Worm (Caenorhabditis elegans): ENCODE measurements around the gene nhr-167.
"Not testable (repeated sequence)": the region's sequence is repeated elsewhere in the genome, so short reads cannot be mapped to it uniquely, and the experiment has no call there.

nhr-167 gene

DNA sequence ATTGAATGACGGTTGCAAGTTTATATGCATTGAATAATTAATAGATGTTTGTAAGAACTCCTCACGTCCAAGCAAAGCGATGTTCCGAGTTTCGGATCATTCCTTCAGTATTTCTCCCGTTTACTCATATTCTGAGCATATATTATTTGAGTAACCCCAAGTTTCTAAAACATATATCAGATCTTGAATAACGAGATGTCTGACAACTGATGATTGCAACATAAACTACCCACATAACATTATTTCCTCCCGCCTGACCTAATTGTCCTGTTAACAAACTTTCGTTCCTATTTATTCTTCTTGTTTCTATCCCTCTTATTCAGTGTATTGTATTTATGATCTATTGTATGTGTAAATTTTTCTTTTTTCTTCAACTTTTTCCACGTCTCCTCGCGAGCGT, 20.8 kb downstream of the nhr-167 start, which contains the start of gene C49F5.13:
Gene C49F5.13, plus strand, starts transcription at position 301 of the 400 bp plus-strand sequence.
- not testable (repeated sequence) for TF ChIP-seq lin-39, snpc-4, nhr-25 (tag; optimal IDR thresholded peaks at IDR 0.05)

DNA sequence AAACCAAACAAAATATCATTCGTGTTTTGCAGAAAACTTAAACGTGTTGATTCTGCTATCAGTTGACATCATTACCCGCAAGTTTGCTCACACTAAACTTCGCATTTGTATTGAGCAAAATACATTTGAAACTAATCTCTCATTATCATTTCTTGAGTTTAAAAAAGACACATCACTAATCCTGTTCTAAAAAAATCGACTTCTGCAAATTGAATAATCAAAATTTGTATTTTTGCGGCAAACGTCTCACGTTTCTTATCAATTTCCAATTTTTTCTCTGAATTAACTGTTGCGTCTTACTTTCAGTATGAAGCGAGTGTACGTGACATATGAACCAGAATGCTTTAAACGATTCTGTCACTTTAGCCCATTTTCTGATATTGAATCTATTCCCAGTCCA, 22.0 kb downstream of the nhr-167 start, which contains the start of gene C49F5.8:
Gene C49F5.8, plus strand, starts transcription at position 301 of the 400 bp plus-strand sequence.
- TF ChIP-seq mdl-1 (tag; optimal IDR thresholded peaks at IDR 0.05) (no peak), nhr-12 (tag; optimal IDR thresholded peaks at IDR 0.05) (no peak), fos-1 (tag; optimal IDR thresholded peaks at IDR 0.05) (no peak), nhr-25 (tag; optimal IDR thresholded peaks at IDR 0.05) (no peak), mab-5 (tag; optimal IDR thresholded peaks at IDR 0.05) (no peak), alr-1 (tag; optimal IDR thresholded peaks at IDR 0.05) (no peak), mbf-1 (tag; optimal IDR thresholded peaks at IDR 0.05) (no peak), crh-2 (tag; optimal IDR thresholded peaks at IDR 0.05) (no peak), aly-2 (tag; optimal IDR thresholded peaks at IDR 0.05) (no peak), nhr-6 (tag; optimal IDR thresholded peaks at IDR 0.05) (no peak), nhr-237 (tag; optimal IDR thresholded peaks at IDR 0.05) (no peak), lin-39 (tag; optimal IDR thresholded peaks at IDR 0.05) (no peak), gmeb-1 (tag; optimal IDR thresholded peaks at IDR 0.05) (no peak), sma-3 (GFP tag; optimal IDR thresholded peaks at IDR 0.05) (no peak)

- TF ChIP-seq ceh-82 (tag; optimal IDR thresholded peaks at IDR 0.05) (no peak), nhr-237 (tag; optimal IDR thresholded peaks at IDR 0.05) (no peak), sma-9 (GFP tag; optimal IDR thresholded peaks at IDR 0.05) (no peak), sma-9 (tag; optimal IDR thresholded peaks at IDR 0.05) (no peak), sem-4 (tag; optimal IDR thresholded peaks at IDR 0.05) (no peak), mbf-1 (tag; optimal IDR thresholded peaks at IDR 0.05) (no peak), nhr-77 (tag; optimal IDR thresholded peaks at IDR 0.05) (no peak), nhr-129 (tag; optimal IDR thresholded peaks at IDR 0.05) (no peak), C34F6.9 (tag; optimal IDR thresholded peaks at IDR 0.05) (no peak)
Observed at ce11 chrX:11957246-11957645, 24.6 kb downstream of the nhr-167 start, which contains the start of gene T08D10.5. Gene T08D10.5 (plus strand): TSS chrX:11957546.

DNA sequence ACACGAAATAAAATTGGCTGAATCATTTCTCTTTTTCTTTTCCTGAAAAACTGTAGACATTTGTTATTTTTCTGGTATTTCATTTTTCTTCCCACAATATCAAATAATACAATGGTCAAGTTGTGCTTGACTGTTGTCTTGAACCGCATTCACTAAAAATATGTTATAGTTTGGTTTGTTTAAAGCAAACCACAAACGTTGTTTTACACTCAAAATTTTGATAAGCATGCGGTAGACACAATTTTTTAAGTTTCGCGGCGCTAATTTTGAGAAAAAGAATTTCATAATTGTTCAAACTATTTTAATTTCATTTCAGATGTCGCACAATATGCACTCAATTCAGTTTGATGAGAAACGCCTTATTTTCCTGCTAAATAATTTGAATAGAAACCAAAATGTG, 26.8 kb downstream of the nhr-167 start, which contains the start of gene T08D10.3:
Gene T08D10.3, plus strand, starts transcription at position 301 of the 400 bp plus-strand sequence.
- no peak for TF ChIP-seq nhr-6 (tag; optimal IDR thresholded peaks at IDR 0.05)
- no peak for TF ChIP-seq unc-39 (tag; optimal IDR thresholded peaks at IDR 0.05)
- TF ChIP-seq nhr-77 (tag; optimal IDR thresholded peaks at IDR 0.05): no peak
- no peak for TF ChIP-seq peb-1 (tag; optimal IDR thresholded peaks at IDR 0.05)
- no peak for TF ChIP-seq ztf-4 (tag; optimal IDR thresholded peaks at IDR 0.05)
- TF ChIP-seq snpc-4 (tag; optimal IDR thresholded peaks at IDR 0.05): no peak
- TF ChIP-seq unc-55 (GFP tag; optimal IDR thresholded peaks at IDR 0.05): no peak
- TF ChIP-seq alr-1 (tag; optimal IDR thresholded peaks at IDR 0.05): no peak
- no peak for TF ChIP-seq lin-11 (tag; optimal IDR thresholded peaks at IDR 0.05)
- no peak for TF ChIP-seq dmd-4 (tag; optimal IDR thresholded peaks at IDR 0.05)
- TF ChIP-seq elt-3 (tag; optimal IDR thresholded peaks at IDR 0.05): no peak
- TF ChIP-seq skn-1 (tag; optimal IDR thresholded peaks at IDR 0.05): no peak
- TF ChIP-seq lin-13 (GFP tag; optimal IDR thresholded peaks at IDR 0.05): no peak
- no peak for TF ChIP-seq F13H6.1 (tag; optimal IDR thresholded peaks at IDR 0.05)
- TF ChIP-seq ceh-16 (tag; optimal IDR thresholded peaks at IDR 0.05): no peak
- no peak for TF ChIP-seq nhr-129 (tag; optimal IDR thresholded peaks at IDR 0.05)
- no peak for TF ChIP-seq nhr-25 (tag; optimal IDR thresholded peaks at IDR 0.05)
- no peak for TF ChIP-seq ZK546.5 (tag; optimal IDR thresholded peaks at IDR 0.05)
- no peak for TF ChIP-seq zag-1 (tag; optimal IDR thresholded peaks at IDR 0.05)
- no peak for TF ChIP-seq lin-39 (tag; optimal IDR thresholded peaks at IDR 0.05)

DNA sequence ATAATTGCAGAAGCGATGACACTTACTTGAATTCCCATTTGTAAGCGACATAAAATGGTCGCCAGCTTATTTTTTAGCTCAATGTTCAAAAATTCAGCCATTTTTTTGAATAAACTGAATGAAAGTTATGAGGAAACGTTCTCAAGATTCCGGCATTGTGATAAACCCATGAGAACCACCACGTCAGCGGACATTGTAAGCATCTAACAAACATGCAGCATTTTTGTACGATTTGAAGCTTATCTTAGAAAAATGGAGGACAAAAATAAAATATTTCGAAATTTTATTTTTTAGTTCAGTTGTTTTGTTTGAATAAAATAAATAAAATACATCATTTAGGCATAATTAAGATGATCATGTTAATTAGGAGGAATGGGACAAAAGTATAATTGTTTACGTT, 28.7 kb downstream of the nhr-167 start, which contains the start of gene T08D10.4:
Gene T08D10.4, minus strand, starts transcription at position 101 of the 400 bp plus-strand sequence.
- TF ChIP-seq crh-2 (tag; optimal IDR thresholded peaks at IDR 0.05): no peak
- no peak for TF ChIP-seq Y55F3AM.14 (GFP tag; optimal IDR thresholded peaks at IDR 0.05)
- no peak for TF ChIP-seq dmd-4 (tag; optimal IDR thresholded peaks at IDR 0.05)
- no peak for TF ChIP-seq mdl-1 (tag; optimal IDR thresholded peaks at IDR 0.05)
- no peak for TF ChIP-seq unc-62 (GFP tag; optimal IDR thresholded peaks at IDR 0.05)
- no peak for TF ChIP-seq C34F6.9 (tag; optimal IDR thresholded peaks at IDR 0.05)
- no peak for TF ChIP-seq ama-1 (optimal IDR thresholded peaks at IDR 0.05)
- TF ChIP-seq nhr-237 (tag; optimal IDR thresholded peaks at IDR 0.05): no peak
- TF ChIP-seq nhr-77 (tag; optimal IDR thresholded peaks at IDR 0.05): no peak
